Fruit fly (Drosophila melanogaster): ENCODE data around the gene CG3534.

CG3534 gene

DNA sequence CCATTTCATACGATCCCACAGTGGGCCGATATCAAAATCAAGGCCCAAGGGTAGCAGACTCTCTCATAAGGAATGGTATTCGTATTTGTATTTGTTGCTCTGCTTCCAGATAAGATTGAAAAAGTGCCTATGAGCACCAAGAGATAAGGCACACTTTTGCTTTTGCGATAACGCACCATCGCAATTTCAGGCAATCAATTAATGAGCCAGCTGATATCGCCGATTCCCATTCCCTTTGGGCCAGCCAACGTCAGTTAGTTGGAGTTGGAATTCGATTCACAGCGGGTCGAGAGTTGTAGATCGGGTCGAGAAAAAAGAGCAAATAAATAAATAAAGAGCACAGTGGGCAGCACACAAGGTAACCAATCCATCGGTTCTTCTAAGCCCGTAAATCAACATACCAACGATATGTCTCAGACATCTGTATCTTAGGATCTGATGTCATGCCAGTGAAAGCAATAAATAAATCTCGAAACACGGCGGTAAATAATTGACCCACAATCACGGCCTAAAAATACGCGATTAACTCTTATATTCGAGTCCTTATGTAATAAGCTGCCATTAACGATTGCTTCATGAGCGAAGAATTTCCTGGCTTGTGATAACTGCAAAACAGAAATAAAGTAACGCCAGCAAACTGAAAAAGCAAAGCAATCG, 11.9 kb downstream of the CG3534 start, which contains the start of gene CG8907:
CG8907 (plus strand) TSS at position 252 of the 657 bp plus-strand sequence.
- TF ChIP-seq CG7368 (GFP tag; optimal IDR thresholded peaks at IDR 0.05) (no peak), Met (GFP tag; optimal IDR thresholded peaks at IDR 0.05) (no peak), vri (GFP tag; optimal IDR thresholded peaks at IDR 0.05) (peak; percentile 93), OdsH (GFP tag; optimal IDR thresholded peaks at IDR 0.05) (no peak), eg (GFP tag; IDR thresholded peaks at IDR 0.05) (no peak), svp (GFP tag) (peak; percentile 94), CG6276 (GFP tag; optimal IDR thresholded peaks at IDR 0.05) (no peak), dac (GFP tag; optimal IDR thresholded peaks at IDR 0.05) (no peak), CG8119 (GFP tag; IDR thresholded peaks at IDR 0.05) (no peak), Eip78C (GFP tag) (peak; percentile 49), achi (GFP tag; optimal IDR thresholded peaks at IDR 0.05) (no peak), fd85E (GFP tag; optimal IDR thresholded peaks at IDR 0.05) (no peak)

DNA sequence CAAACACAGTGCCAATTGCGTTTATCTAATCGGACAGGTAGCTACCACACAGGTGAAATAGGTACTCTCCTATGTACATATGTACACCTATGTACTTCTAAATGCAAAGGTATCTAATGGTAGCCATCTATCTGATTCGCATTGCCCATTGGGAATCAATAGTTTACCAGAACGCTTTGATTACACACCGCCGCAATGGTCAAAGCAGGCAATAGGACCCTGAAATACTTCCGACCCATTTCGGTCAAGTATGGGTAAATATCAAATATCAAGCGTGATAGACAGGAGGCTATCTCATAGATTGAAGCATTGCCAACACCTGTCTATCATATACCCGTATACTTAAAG, 12.4 kb downstream of the CG3534 start:
- TF ChIP-seq Met (GFP tag; optimal IDR thresholded peaks at IDR 0.05) = no peak
- no peak for TF ChIP-seq lz (GFP tag; optimal IDR thresholded peaks at IDR 0.05)
- TF ChIP-seq vri (GFP tag; optimal IDR thresholded peaks at IDR 0.05) = peak; percentile 53

DNA sequence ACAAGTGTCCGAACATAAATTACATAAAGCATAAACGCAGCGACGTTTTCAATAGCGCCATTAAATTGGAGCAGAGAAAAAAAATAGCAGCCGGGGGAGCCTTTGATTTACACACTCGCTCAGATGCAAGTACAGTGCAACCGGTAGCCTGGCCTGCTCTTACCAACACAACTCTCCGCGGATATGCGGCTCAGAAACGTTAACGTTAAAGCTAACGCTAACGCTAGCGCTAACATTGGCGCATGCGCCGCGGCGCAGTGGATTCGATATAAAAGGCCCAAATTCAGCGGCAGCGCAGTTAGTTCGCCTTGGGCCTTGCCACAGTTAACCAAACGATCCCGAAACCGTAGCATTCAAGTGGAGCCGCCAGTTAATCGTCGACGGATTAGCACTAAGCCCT, 18.0 kb downstream of the CG3534 start, which contains the start of gene Pxd:
Pxd (plus strand) TSS at position 301 of the 400 bp plus-strand sequence.
- no peak for TF ChIP-seq Ets21C (GFP tag; optimal IDR thresholded peaks at IDR 0.05)
- TF ChIP-seq Eip78C (GFP tag) = no peak
- no peak for TF ChIP-seq CG32006 (GFP tag; optimal IDR thresholded peaks at IDR 0.05)
- no peak for TF ChIP-seq Smox (GFP tag; optimal IDR thresholded peaks at IDR 0.05)
- no peak for TF ChIP-seq Ets96B (tag; optimal IDR thresholded peaks at IDR 0.05)
- TF ChIP-seq Hr39 (GFP tag; optimal IDR thresholded peaks at IDR 0.05) = no peak
- TF ChIP-seq fkh (GFP tag; optimal IDR thresholded peaks at IDR 0.05) = no peak
- TF ChIP-seq topi (GFP tag; optimal IDR thresholded peaks at IDR 0.05) = no peak
- TF ChIP-seq CG3919 (GFP tag; optimal IDR thresholded peaks at IDR 0.05) = no peak
- no peak for TF ChIP-seq net (GFP tag; optimal IDR thresholded peaks at IDR 0.05)

DNA sequence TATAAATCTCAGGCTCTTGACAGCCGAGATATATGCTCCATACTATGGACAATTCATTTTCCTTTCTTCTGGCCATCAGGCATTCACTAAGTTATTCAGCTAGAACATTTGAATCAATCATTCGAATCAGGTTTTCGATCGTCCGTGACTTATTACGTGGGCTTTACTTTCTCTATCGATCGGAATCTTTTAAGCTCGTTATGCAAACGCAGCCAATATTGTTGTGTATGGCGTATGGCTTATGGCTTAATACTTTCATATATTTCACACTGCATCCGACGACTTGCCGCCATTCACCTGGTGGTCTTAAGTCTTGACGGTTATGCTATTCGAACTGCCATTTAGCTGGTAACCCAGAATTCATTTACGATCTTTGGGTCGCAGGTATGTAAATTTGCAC, 19.9 kb downstream of the CG3534 start:
- TF ChIP-seq Ets21C (GFP tag; optimal IDR thresholded peaks at IDR 0.05) (no peak), CG31627 (GFP tag; optimal IDR thresholded peaks at IDR 0.05) (no peak), CG1621 (tag; optimal IDR thresholded peaks at IDR 0.05) (no peak), Hr4 (GFP tag; optimal IDR thresholded peaks at IDR 0.05) (no peak), acj6 (GFP tag; optimal IDR thresholded peaks at IDR 0.05) (no peak), lz (GFP tag; optimal IDR thresholded peaks at IDR 0.05) (no peak), Sox14 (GFP tag; optimal IDR thresholded peaks at IDR 0.05) (no peak)

DNA sequence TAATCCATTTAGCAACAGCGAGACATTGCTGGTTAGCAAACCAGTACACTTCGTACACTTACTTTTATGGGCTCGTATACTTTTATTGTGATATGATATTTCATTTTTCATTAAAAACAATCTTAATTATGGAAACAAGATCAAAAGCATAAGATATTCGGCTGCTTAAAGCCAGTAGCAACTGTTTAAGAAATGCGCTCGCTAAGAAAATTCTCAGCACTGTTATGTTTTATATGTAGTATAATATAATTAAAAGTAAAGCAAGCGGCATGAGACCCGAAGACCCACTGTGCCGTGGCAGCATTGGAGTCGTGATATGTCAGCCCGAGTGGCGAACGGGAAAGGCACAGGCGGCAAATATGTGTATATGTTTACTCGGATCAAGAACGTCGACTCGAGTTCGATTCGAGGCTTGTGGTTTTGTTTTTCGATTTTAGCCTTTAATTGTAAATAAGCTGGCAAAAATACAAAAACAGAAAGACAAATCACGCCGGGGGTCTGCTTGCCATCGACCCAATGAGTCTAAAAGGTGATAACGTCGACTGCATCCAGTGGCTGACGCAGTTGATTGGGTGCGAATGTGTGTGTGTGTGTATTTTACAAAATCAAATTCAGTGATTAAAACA, 22.8 kb downstream of the CG3534 start:
- TF ChIP-seq net (GFP tag; optimal IDR thresholded peaks at IDR 0.05) = peak; percentile 30
- peak; percentile 56 for TF ChIP-seq CG9139 (GFP tag; optimal IDR thresholded peaks at IDR 0.05)
- TF ChIP-seq CG8632 (GFP tag; optimal IDR thresholded peaks at IDR 0.05) = peak; percentile 1
- no peak for TF ChIP-seq Gug (GFP tag; IDR thresholded peaks at IDR 0.05)
- TF ChIP-seq Smox (GFP tag; optimal IDR thresholded peaks at IDR 0.05) = no peak
- peak; percentile 31 for TF ChIP-seq CG10631 (GFP tag; optimal IDR thresholded peaks at IDR 0.05)
- TF ChIP-seq Sox102F (GFP tag; optimal IDR thresholded peaks at IDR 0.05) = no peak
- TF ChIP-seq eg (GFP tag; IDR thresholded peaks at IDR 0.05) = no peak
- TF ChIP-seq Ets21C (GFP tag; optimal IDR thresholded peaks at IDR 0.05) = no peak
- peak; percentile 3 for TF ChIP-seq CG16779 (tag; optimal IDR thresholded peaks at IDR 0.05)
- no peak for TF ChIP-seq acj6 (GFP tag; optimal IDR thresholded peaks at IDR 0.05)
- TF ChIP-seq Eip75B (GFP tag; optimal IDR thresholded peaks at IDR 0.05) = no peak
- TF ChIP-seq CG1621 (tag; optimal IDR thresholded peaks at IDR 0.05) = peak; percentile 26
- no peak for TF ChIP-seq dac (GFP tag; optimal IDR thresholded peaks at IDR 0.05)
- TF ChIP-seq fd59A (GFP tag; optimal IDR thresholded peaks at IDR 0.05) = no peak
- peak; percentile 42 for TF ChIP-seq CG10669 (GFP tag; optimal IDR thresholded peaks at IDR 0.05)
- no peak for TF ChIP-seq CG11902 (GFP tag; optimal IDR thresholded peaks at IDR 0.05)
- TF ChIP-seq Hr4 (GFP tag; optimal IDR thresholded peaks at IDR 0.05) = peak; percentile 22
- peak; percentile 16 for TF ChIP-seq pdm3 (GFP tag; optimal IDR thresholded peaks at IDR 0.05)
- no peak for TF ChIP-seq Sox15 (GFP tag; optimal IDR thresholded peaks at IDR 0.05)
- TF ChIP-seq CG6163 (GFP tag; IDR thresholded peaks at IDR 0.05) = no peak
- TF ChIP-seq Hr38 (GFP tag; optimal IDR thresholded peaks at IDR 0.05) = no peak
- no peak for TF ChIP-seq CG32006 (GFP tag; optimal IDR thresholded peaks at IDR 0.05)
- TF ChIP-seq CG6808 (GFP tag; optimal IDR thresholded peaks at IDR 0.05) = peak; percentile 63
- TF ChIP-seq CG34406 (GFP tag; optimal IDR thresholded peaks at IDR 0.05) = no peak
